Worm (Caenorhabditis elegans) whole organism, L4/young adult: ENCODE measurements around the gene tim-1.

Experiments used
- W03F9.2 ChIP-seq: fragments of 150-350 bp; optimal IDR thresholded peaks from 2 replicates; lab custom pipeline; 2014; ENCODE audit warnings: missing biosample characterization, missing genetic modification characterization
- him-1 ChIP-seq: sonication (generic microtip); optimal IDR thresholded peaks from 2 replicates; lab custom pipeline; 2016; ENCODE audit warnings: missing genotype, missing genetic modification reagents, missing genetic modification characterization, missing compliant biosample characterization

DNA sequence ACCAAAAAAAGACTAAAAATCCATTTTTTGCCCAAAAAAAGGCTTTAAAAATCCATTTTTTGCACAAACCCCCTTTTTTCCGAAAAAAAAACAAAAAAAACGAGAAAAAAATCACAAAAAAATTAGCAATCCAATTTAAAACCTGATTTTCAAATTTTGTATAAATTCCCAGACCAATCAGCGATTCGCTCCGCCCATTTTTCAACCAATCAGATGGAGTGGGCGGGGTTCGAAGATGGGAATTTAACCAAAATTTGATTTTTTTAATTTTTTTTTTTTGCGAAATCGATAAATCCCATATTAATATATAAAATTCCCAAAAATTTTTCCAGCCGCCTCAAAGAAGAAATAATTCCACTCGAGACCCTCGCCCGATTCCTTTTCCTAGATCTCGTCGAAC is 28.5 kb downstream of the tim-1 start:
- no peak for TF ChIP-seq W03F9.2 (tag; lab: Kevin White, UChicago)
- no peak for TF ChIP-seq him-1 (tag; lab: Kevin White, UChicago)
